Worm (Caenorhabditis elegans) whole organism, L3 larva: ENCODE results near the gene Y39B6A.27.

Experiments
- R02D3.7 ChIP-seq: fragments of 150-350 bp; optimal IDR thresholded peaks from 2 replicates; lab custom pipeline; 2014; ENCODE audit warnings: missing biosample characterization, missing genetic modification characterization
- ZK546.5 ChIP-seq: sonication (generic microtip); optimal IDR thresholded peaks from 2 replicates; lab custom pipeline; 2017; ENCODE audit warnings: missing biosample characterization, missing genetic modification characterization
- ama-1 ChIP-seq: fragments of 150-350 bp; optimal IDR thresholded peaks from 2 replicates; lab custom pipeline; 2018
- ceh-28 ChIP-seq: fragments of 150-350 bp; optimal IDR thresholded peaks from 2 replicates; lab custom pipeline; 2014; ENCODE audit warnings: missing biosample characterization, missing genetic modification reagents, missing genetic modification characterization
- ceh-82 ChIP-seq: fragments of 150-350 bp; optimal IDR thresholded peaks from 2 replicates; lab custom pipeline; 2014; ENCODE audit warnings: missing biosample characterization, missing genetic modification characterization
- ceh-9 ChIP-seq: sonication (generic microtip); optimal IDR thresholded peaks from 2 replicates; lab custom pipeline; 2018; ENCODE audit warnings: missing biosample characterization, missing genetic modification characterization
- egl-5 ChIP-seq: fragments of 150-350 bp; optimal IDR thresholded peaks from 2 replicates; lab custom pipeline; 2017; ENCODE audit warnings: missing biosample characterization, missing genetic modification reagents, missing genetic modification characterization, inconsistent platforms
- elt-1 ChIP-seq: fragments of 150-350 bp; optimal IDR thresholded peaks from 2 replicates; lab custom pipeline; 2014; ENCODE audit warnings: missing biosample characterization, missing genetic modification characterization
- elt-2 ChIP-seq: sonication (generic microtip); optimal IDR thresholded peaks from 2 replicates; lab custom pipeline; 2016; ENCODE audit warnings: missing genetic modification reagents, mild to moderate bottlenecking, missing genetic modification characterization, missing compliant biosample characterization
- eor-1 ChIP-seq, 2 experiments: fragments of 150-350 bp; optimal IDR thresholded peaks; 2 replicates each; lab custom pipeline; 2014 to 2018; ENCODE audit warnings: missing biosample characterization in 2 of 2, missing genetic modification characterization in 2 of 2
- fkh-10 ChIP-seq: sonication (generic microtip); optimal IDR thresholded peaks from 2 replicates; lab custom pipeline; 2017; ENCODE audit warnings: missing biosample characterization, missing genetic modification reagents, missing genetic modification characterization
- fkh-2 ChIP-seq: fragments of 150-350 bp; optimal IDR thresholded peaks from 2 replicates; lab custom pipeline; 2014; ENCODE audit warnings: missing biosample characterization, missing genetic modification reagents, missing genetic modification characterization
- fos-1 ChIP-seq: fragments of 150-350 bp; optimal IDR thresholded peaks from 2 replicates; lab custom pipeline; 2014; ENCODE audit warnings: missing biosample characterization, missing genetic modification characterization
- hmg-11 ChIP-seq: sonication (generic microtip); optimal IDR thresholded peaks from 2 replicates; lab custom pipeline; 2016; ENCODE audit warnings: missing genetic modification characterization, missing compliant biosample characterization
- lin-15B ChIP-seq: fragments of 150-350 bp; optimal IDR thresholded peaks from 2 replicates; lab custom pipeline; 2014; ENCODE audit warnings: missing biosample characterization, missing genetic modification characterization
- lin-39 ChIP-seq: fragments of 150-350 bp; optimal IDR thresholded peaks from 2 replicates; lab custom pipeline; 2018; ENCODE audit warnings: missing biosample characterization, missing genetic modification reagents, missing genetic modification characterization
- lsy-12 ChIP-seq: sonication (generic microtip); optimal IDR thresholded peaks from 2 replicates; lab custom pipeline; 2016; ENCODE audit warnings: mild to moderate bottlenecking, missing genetic modification characterization, missing compliant biosample characterization
- mdl-1 ChIP-seq: fragments of 150-350 bp; optimal IDR thresholded peaks from 2 replicates; lab custom pipeline; 2014; ENCODE audit warnings: missing biosample characterization, missing genetic modification characterization
- mml-1 ChIP-seq: fragments of 150-350 bp; sonication (generic microtip); optimal IDR thresholded peaks from 3 replicates; lab custom pipeline; 2014; ENCODE audit warnings: missing biosample characterization, missing genetic modification characterization
- nfya-1 ChIP-seq: sonication (generic microtip); optimal IDR thresholded peaks from 2 replicates; lab custom pipeline; 2017; ENCODE audit warnings: missing genetic modification characterization, mild to moderate bottlenecking, missing compliant biosample characterization, antibody characterized with exemption, moderate library complexity; ENCODE audit not compliant: insufficient read depth
- nhr-12 ChIP-seq: fragments of 150-350 bp; optimal IDR thresholded peaks from 2 replicates; lab custom pipeline; 2014; ENCODE audit warnings: missing biosample characterization, missing genetic modification characterization
- nhr-237 ChIP-seq: fragments of 150-350 bp; optimal IDR thresholded peaks from 2 replicates; lab custom pipeline; 2014; ENCODE audit warnings: missing biosample characterization, missing genetic modification characterization
- nhr-28 ChIP-seq: fragments of 150-350 bp; optimal IDR thresholded peaks from 2 replicates; lab custom pipeline; 2014; ENCODE audit warnings: missing biosample characterization, missing genetic modification characterization
- nhr-43 ChIP-seq: sonication (generic microtip); optimal IDR thresholded peaks from 2 replicates; lab custom pipeline; 2016; ENCODE audit warnings: mild to moderate bottlenecking, missing genetic modification characterization, missing compliant biosample characterization; ENCODE audit not compliant: poor library complexity, severe bottlenecking
- nhr-67 ChIP-seq: fragments of 150-350 bp; optimal IDR thresholded peaks from 2 replicates; lab custom pipeline; 2014; ENCODE audit warnings: missing biosample characterization, missing genetic modification characterization
- nhr-76 ChIP-seq: fragments of 150-350 bp; sonication (generic microtip); optimal IDR thresholded peaks from 5 replicates; lab custom pipeline; 2014; ENCODE audit warnings: missing biosample characterization, missing genetic modification characterization
- pha-4 ChIP-seq: fragments of 150-350 bp; optimal IDR thresholded peaks from 2 replicates; lab custom pipeline; 2014; ENCODE audit warnings: missing biosample characterization, missing genetic modification reagents, missing genetic modification characterization
- pqm-1 ChIP-seq: fragments of 150-350 bp; optimal IDR thresholded peaks from 2 replicates; lab custom pipeline; 2017; ENCODE audit warnings: missing biosample characterization, missing genetic modification characterization, inconsistent platforms
- sea-2 ChIP-seq: fragments of 150-350 bp; sonication (generic microtip); optimal IDR thresholded peaks from 4 replicates; lab custom pipeline; 2014; ENCODE audit warnings: missing biosample characterization, missing genetic modification reagents, missing genetic modification characterization
- skn-1 ChIP-seq: fragments of 150-350 bp; optimal IDR thresholded peaks from 2 replicates; lab custom pipeline; 2014; ENCODE audit warnings: missing biosample characterization, missing genetic modification characterization
- snpc-4 ChIP-seq: fragments of 150-350 bp; optimal IDR thresholded peaks from 2 replicates; lab custom pipeline; 2014; ENCODE audit warnings: missing biosample characterization, missing genetic modification characterization
- unc-39 ChIP-seq: sonication (generic microtip); optimal IDR thresholded peaks from 4 replicates; lab custom pipeline; 2017; ENCODE audit warnings: missing biosample characterization, missing genetic modification characterization
- zag-1 ChIP-seq: fragments of 150-350 bp; optimal IDR thresholded peaks from 2 replicates; lab custom pipeline; 2014; ENCODE audit warnings: missing biosample characterization, missing genetic modification characterization
- ztf-4 ChIP-seq: fragments of 150-350 bp; optimal IDR thresholded peaks from 2 replicates; lab custom pipeline; 2014; ENCODE audit warnings: missing biosample characterization, missing genetic modification characterization

Y39B6A.27 gene

DNA sequence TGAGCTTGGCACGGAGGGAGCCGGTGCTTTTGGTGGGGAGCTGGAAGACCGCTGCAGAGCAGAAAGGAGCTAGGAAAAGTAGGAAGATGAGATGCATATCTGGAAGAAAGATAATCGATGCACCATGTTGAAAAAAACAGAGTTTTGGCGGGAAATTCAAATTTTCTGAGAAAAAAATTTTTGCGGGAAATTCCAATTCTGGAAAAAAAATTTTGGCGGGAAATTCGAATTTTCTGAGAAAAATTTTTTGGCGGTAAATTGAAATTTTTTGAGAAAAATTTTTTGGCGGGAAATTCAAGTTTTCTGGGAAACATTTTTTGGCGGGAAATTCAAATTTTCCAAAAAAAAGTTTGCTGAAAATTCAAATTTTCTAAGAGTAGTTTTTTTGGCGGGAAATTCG lies 5.7 kb downstream of the Y39B6A.27 start, which contains the start of gene asp-17:
Gene asp-17 (minus strand): TSS at position 101 of the 400 bp plus-strand sequence.
- TF ChIP-seq nfya-1 (tag; lab: Kevin White, UChicago) (no peak), pqm-1 (tag; lab: Kevin White, UChicago) (no peak), eor-1 (tag; optimal IDR thresholded peaks at IDR 0.05; lab: Kevin White, UChicago) (no peak), lin-15B (tag; lab: Kevin White, UChicago) (no peak), ceh-9 (tag; lab: Kevin White, UChicago) (no peak), fkh-10 (GFP tag; lab: Kevin White, UChicago) (no peak), pha-4 (no peak), unc-39 (tag; lab: Kevin White, UChicago) (no peak), lin-39 (tag; lab: Kevin White, UChicago) (no peak), ceh-82 (tag; lab: Kevin White, UChicago) (no peak)

DNA sequence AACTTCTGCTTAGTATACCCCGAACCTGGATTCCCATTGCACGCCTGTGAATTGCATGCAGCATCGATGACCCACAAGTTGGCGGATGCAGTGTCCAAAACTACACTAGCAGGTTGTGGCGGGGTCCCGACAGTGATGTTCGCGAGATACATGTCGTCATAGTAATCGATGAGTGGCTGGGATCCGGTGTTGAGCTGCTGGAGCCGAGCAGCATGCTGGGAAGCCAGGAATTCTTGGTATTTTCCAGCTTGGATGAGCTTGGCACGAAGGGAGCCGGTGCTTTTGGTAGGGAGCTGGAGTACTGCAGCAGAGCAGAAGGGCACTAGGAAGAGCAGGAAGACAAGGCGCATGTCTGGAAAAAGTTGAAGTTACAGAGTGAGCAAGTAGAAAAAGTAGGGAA lies 10.7 kb downstream of the Y39B6A.27 start, which contains the start of gene asp-16:
Gene asp-16 (minus strand): TSS at position 350 of the 400 bp plus-strand sequence.
- TF ChIP-seq pha-4, result no peak
- TF ChIP-seq nhr-67 (tag; lab: Kevin White, UChicago), result no peak
- no peak for TF ChIP-seq nhr-237
- no peak for TF ChIP-seq pqm-1 (tag; lab: Kevin White, UChicago)
- TF ChIP-seq sea-2 (GFP tag; lab: Kevin White, UChicago), result no peak
- TF ChIP-seq mml-1 (tag; lab: Kevin White, UChicago), result no peak
- TF ChIP-seq nhr-12 (tag; lab: Kevin White, UChicago), result no peak

DNA sequence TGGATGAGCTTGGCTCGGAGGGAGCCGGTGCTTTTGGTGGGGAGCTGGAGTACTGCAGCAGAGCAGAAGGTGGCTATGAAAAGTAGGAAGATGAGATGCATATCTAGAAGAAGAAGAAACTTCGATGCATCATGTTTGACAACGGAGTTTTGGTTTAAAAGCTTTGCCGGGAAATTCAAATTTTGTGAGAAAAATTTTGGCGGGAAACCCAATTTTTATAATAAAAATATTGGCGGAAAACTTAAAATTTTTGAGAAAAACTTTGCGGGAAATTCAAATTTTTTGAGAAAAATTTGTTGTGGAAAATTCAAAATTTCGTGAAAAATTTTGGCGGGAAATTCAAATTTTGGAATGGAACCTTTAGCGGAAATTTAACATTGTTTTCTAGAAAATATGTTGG lies 13.2 kb downstream of the Y39B6A.27 start, which contains the start of gene asp-15:
Gene asp-15 (minus strand): TSS at position 101 of the 400 bp plus-strand sequence.
- TF ChIP-seq mdl-1 (no peak), ama-1 (lab: Kevin White, UChicago) (no peak), snpc-4 (tag; lab: Kevin White, UChicago) (no peak), fkh-2 (tag; lab: Kevin White, UChicago) (no peak), egl-5 (tag; lab: Kevin White, UChicago) (no peak), nhr-28 (tag; lab: Kevin White, UChicago) (no peak), lsy-12 (tag; lab: Kevin White, UChicago) (no peak), pqm-1 (tag; lab: Kevin White, UChicago) (no peak), elt-1 (tag; lab: Kevin White, UChicago) (no peak), nhr-76 (tag; lab: Kevin White, UChicago) (no peak), R02D3.7 (no peak), skn-1 (no peak), fos-1 (tag; lab: Kevin White, UChicago) (no peak), ZK546.5 (tag; lab: Kevin White, UChicago) (no peak), hmg-11 (no peak)

DNA sequence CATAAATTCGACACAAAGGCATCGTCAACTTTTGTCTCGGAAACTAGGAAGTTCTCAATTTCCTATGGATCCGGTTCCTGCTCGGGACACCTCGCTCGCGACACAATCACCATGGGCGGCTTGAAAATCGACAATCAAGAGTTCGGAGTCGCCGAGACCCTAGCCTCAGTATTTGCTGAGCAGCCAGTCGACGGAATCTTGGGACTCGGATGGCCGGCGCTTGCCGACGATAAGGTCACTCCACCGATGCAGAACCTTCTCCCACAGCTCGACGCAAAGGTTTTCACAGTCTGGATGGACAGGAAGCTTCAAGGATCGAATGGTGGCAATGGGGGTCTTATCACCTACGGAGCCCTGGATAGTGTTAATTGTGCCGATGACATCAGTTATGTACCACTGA lies 15.9 kb downstream of the Y39B6A.27 start:
- no peak for TF ChIP-seq pha-4
- no peak for TF ChIP-seq mdl-1
- TF ChIP-seq ceh-28 (tag; lab: Kevin White, UChicago), result no peak
- TF ChIP-seq nhr-76 (tag; lab: Kevin White, UChicago), result no peak
- no peak for TF ChIP-seq ztf-4 (tag; lab: Kevin White, UChicago)
- no peak for TF ChIP-seq zag-1 (tag; lab: Kevin White, UChicago)
- no peak for TF ChIP-seq nhr-43
- TF ChIP-seq ZK546.5 (tag; lab: Kevin White, UChicago), result no peak
- no peak for TF ChIP-seq mml-1 (tag; lab: Kevin White, UChicago)
- TF ChIP-seq fos-1 (tag; lab: Kevin White, UChicago), result no peak
- no peak for TF ChIP-seq elt-2 (tag; lab: Kevin White, UChicago)
- TF ChIP-seq skn-1, result no peak
- no peak for TF ChIP-seq elt-1 (tag; lab: Kevin White, UChicago)
- TF ChIP-seq eor-1 (tag; optimal IDR thresholded peaks at IDR 0.05; lab: Kevin White, UChicago), result no peak
- TF ChIP-seq nhr-237, result no peak
- TF ChIP-seq nhr-28 (tag; lab: Kevin White, UChicago), result no peak
